Worm (Caenorhabditis elegans) whole organism, L4/young adult: ENCODE data around the gene col-147.

Source experiments
- W03F9.2 ChIP-seq: fragments of 150-350 bp; optimal IDR thresholded peaks from 2 replicates; lab custom pipeline; 2014; ENCODE audit warnings: missing biosample characterization, missing genetic modification characterization
- him-1 ChIP-seq: sonication (generic microtip); optimal IDR thresholded peaks from 2 replicates; lab custom pipeline; 2016; ENCODE audit warnings: missing genotype, missing genetic modification reagents, missing genetic modification characterization, missing compliant biosample characterization

DNA sequence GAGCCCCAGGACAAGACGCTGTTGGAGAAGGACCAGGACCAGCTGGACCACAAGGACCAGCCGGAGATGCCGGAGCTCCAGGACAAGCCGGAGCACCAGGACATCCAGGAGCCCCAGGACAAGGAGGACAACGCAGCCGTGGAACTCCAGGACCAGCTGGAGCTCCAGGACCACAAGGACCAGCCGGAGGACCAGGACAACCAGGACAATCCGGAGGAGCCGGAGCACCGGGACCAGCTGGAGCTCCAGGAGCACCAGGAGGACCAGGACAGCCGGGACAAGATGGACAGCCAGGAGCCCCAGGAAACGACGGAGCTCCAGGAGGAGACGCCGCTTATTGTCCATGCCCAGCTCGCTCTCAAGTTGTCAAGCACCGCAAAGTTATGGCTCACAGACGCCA, 2.6 kb downstream of the col-147 start:
- no peak for TF ChIP-seq him-1 (tag; lab: Kevin White, UChicago)
- TF ChIP-seq W03F9.2 (tag; lab: Kevin White, UChicago): no peak
